Fruit fly (Drosophila melanogaster): ENCODE measurements around the gene Usp39.

The Usp39 gene

dm6 chrX:18814373-18814772 is 43.6 kb upstream of the Usp39 start (continued):
- TF ChIP-seq tup (GFP tag; optimal IDR thresholded peaks at IDR 0.05): no peak
- TF ChIP-seq oc (tag; optimal IDR thresholded peaks at IDR 0.05): no peak
- TF ChIP-seq Ets65A (GFP tag): peak; percentile 22
- TF ChIP-seq disco-r (GFP tag; optimal IDR thresholded peaks at IDR 0.05): no peak
- no peak for TF ChIP-seq Bgb (GFP tag; IDR thresholded peaks at IDR 0.05; ENCODE audit: partially characterized antibody)
- no peak for TF ChIP-seq E2f2 (GFP tag; IDR thresholded peaks at IDR 0.05)
- TF ChIP-seq fru (optimal IDR thresholded peaks at IDR 0.05): no peak
- no peak for TF ChIP-seq Neu2 (GFP tag; optimal IDR thresholded peaks at IDR 0.05; ENCODE audit: borderline replicate concordance)
- TF ChIP-seq TFAM (GFP tag; optimal IDR thresholded peaks at IDR 0.05): no peak
- no peak for TF ChIP-seq pb (GFP tag; optimal IDR thresholded peaks at IDR 0.05)
- no peak for TF ChIP-seq CG15073 (GFP tag; optimal IDR thresholded peaks at IDR 0.05)
- TF ChIP-seq h (optimal IDR thresholded peaks at IDR 0.05): no peak
- TF ChIP-seq Hr78 (GFP tag; optimal IDR thresholded peaks at IDR 0.05): no peak
- TF ChIP-seq CG18599 (GFP tag; optimal IDR thresholded peaks at IDR 0.05): no peak
- TF ChIP-seq Oli (tag; optimal IDR thresholded peaks at IDR 0.05): no peak
- no peak for TF ChIP-seq shn (GFP tag; optimal IDR thresholded peaks at IDR 0.05)
- TF ChIP-seq CG9609 (GFP tag; optimal IDR thresholded peaks at IDR 0.05): no peak
- TF ChIP-seq CG12236 (GFP tag; optimal IDR thresholded peaks at IDR 0.05): no peak
- TF ChIP-seq Deaf1 (tag; optimal IDR thresholded peaks at IDR 0.05): peak; percentile 6
- TF ChIP-seq CG17912 (GFP tag; optimal IDR thresholded peaks at IDR 0.05): no peak
- no peak for TF ChIP-seq dysf (GFP tag; IDR thresholded peaks at IDR 0.05)
- no peak for TF ChIP-seq Optix (GFP tag; IDR thresholded peaks at IDR 0.05)
- peak; percentile 9 for TF ChIP-seq CG12769 (tag; optimal IDR thresholded peaks at IDR 0.05)
- TF ChIP-seq CG4360 (GFP tag; IDR thresholded peaks at IDR 0.05): peak; percentile 71
- no peak for TF ChIP-seq CG8944 (GFP tag; optimal IDR thresholded peaks at IDR 0.05)
- TF ChIP-seq dm (GFP tag; optimal IDR thresholded peaks at IDR 0.05): no peak
- no peak for TF ChIP-seq CG4854 (GFP tag; optimal IDR thresholded peaks at IDR 0.05)
- peak in 1 of 2 experiments; percentile 32 for TF ChIP-seq Trl (optimal IDR thresholded peaks at IDR 0.05)
- no peak for TF ChIP-seq Trl (GFP tag; optimal IDR thresholded peaks at IDR 0.05)
- no peak for TF ChIP-seq CG7987 (GFP tag; optimal IDR thresholded peaks at IDR 0.05)
- no peak for TF ChIP-seq CG31441 (GFP tag; IDR thresholded peaks at IDR 0.05)
- no peak for TF ChIP-seq trem (tag; optimal IDR thresholded peaks at IDR 0.05)
- TF ChIP-seq CG4282 (GFP tag; optimal IDR thresholded peaks at IDR 0.05): no peak
- no peak for TF ChIP-seq Lpt (GFP tag; optimal IDR thresholded peaks at IDR 0.05)
- TF ChIP-seq CG11085 (GFP tag; IDR thresholded peaks at IDR 0.05): no peak
- TF ChIP-seq lbe (GFP tag; optimal IDR thresholded peaks at IDR 0.05): no peak
- no peak for TF ChIP-seq Sox100B (GFP tag; optimal IDR thresholded peaks at IDR 0.05)
- TF ChIP-seq pum (GFP tag; optimal IDR thresholded peaks at IDR 0.05): no peak
- no peak for TF ChIP-seq CG8290 (GFP tag; optimal IDR thresholded peaks at IDR 0.05)
- peak in 1 of 2 experiments; percentile 14 for TF ChIP-seq CG8290 (tag; optimal IDR thresholded peaks at IDR 0.05)
- no peak for TF ChIP-seq Kr (GFP tag; optimal IDR thresholded peaks at IDR 0.05)
- peak; percentile 8; the same call in 1 of the 3 replicates for TF ChIP-seq sr (GFP tag; IDR thresholded peaks at IDR 0.05)
- 0 out of 4 replicates have a peak, but pooled peaks have one; percentile 20 for TF ChIP-seq chinmo (GFP tag; IDR thresholded peaks at IDR 0.05; ENCODE audit: partially characterized antibody)
- no peak for TF ChIP-seq Taf1 (GFP tag; IDR thresholded peaks at IDR 0.05)
- TF ChIP-seq Rx (GFP tag; IDR thresholded peaks at IDR 0.05): no peak

DNA sequence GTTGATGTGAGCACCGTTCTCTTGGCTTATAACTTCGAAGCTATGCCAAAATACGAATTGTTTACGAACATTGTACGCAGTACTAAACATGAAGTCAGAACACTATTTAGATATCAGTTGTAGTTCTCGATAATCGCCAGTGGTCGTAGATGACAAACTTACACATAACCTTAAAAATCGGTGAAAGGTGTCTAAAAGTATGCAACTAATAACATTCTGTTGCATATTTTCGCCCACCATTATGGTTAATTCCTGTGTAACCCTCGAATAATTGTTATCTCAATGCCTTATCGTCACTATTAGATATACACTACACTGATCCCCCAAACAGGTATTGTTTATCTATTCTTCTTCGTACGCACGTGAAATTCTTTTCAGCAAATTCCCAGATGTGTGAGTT is 43.1 kb upstream of the Usp39 start:
- TF ChIP-seq CG10543 (GFP tag; optimal IDR thresholded peaks at IDR 0.05) (no peak), CG17612 (GFP tag; IDR thresholded peaks at IDR 0.05) (peak; percentile 77), ro (GFP tag; IDR thresholded peaks at IDR 0.05) (no peak), CG18011 (GFP tag; optimal IDR thresholded peaks at IDR 0.05) (no peak), CG8290 (GFP tag; optimal IDR thresholded peaks at IDR 0.05) (peak; percentile 96), CG8290 (tag; optimal IDR thresholded peaks at IDR 0.05) (peak; percentile 78 to 99), CG10209 (GFP tag; optimal IDR thresholded peaks at IDR 0.05) (no peak), CG16815 (GFP tag; optimal IDR thresholded peaks at IDR 0.05) (no peak), Hmx (GFP tag; optimal IDR thresholded peaks at IDR 0.05) (no peak)
